Fruit fly (Drosophila melanogaster) whole organism, embryonic: ENCODE measurements around the gene CG43731.

ENCODE experiments used
- CG10267 ChIP-seq: fragments of 200-800 bp; sonication (Bioruptor generic); optimal IDR thresholded peaks from 2 replicates; lab custom pipeline; 2018; ENCODE audit warnings: missing biosample characterization, mild to moderate bottlenecking, missing genetic modification characterization, moderate library complexity
- CG11504 ChIP-seq: fragments of 200-800 bp; sonication (Bioruptor generic); optimal IDR thresholded peaks from 3 replicates; lab custom pipeline; 2019; ENCODE audit warnings: missing biosample characterization, mild to moderate bottlenecking, missing genetic modification characterization, moderate library complexity
- CG12769 ChIP-seq: fragments of 200-800 bp; sonication (Bioruptor generic); optimal IDR thresholded peaks from 2 replicates; lab custom pipeline; 2019; ENCODE audit warnings: missing biosample characterization, mild to moderate bottlenecking, missing genetic modification characterization, moderate library complexity
- CG13296 ChIP-seq: fragments of 200-800 bp; sonication (Bioruptor generic); optimal IDR thresholded peaks from 3 replicates; lab custom pipeline; 2018; ENCODE audit warnings: missing biosample characterization, mild to moderate bottlenecking, missing genetic modification characterization
- CG1602 ChIP-seq: fragments of 200-800 bp; sonication (Bioruptor generic); optimal IDR thresholded peaks from 3 replicates; lab custom pipeline; 2016; ENCODE audit warnings: missing biosample characterization, missing genetic modification characterization
- CG1647 ChIP-seq: fragments of 200-800 bp; sonication (Bioruptor generic); optimal IDR thresholded peaks from 3 replicates; lab custom pipeline; 2016; ENCODE audit warnings: missing biosample characterization, missing genetic modification characterization
- CG17186 ChIP-seq: fragments of 200-800 bp; sonication (Bioruptor generic); optimal IDR thresholded peaks from 3 replicates; lab custom pipeline; 2017; ENCODE audit warnings: missing biosample characterization, missing genetic modification reagents, missing genetic modification characterization
- CG2199 ChIP-seq: fragments of 200-800 bp; sonication (Bioruptor generic); IDR thresholded peaks from 3 replicates; pipeline ENCODE4 v1.3.6; 2022; ENCODE audit warnings: missing biosample characterization, missing genetic modification characterization
- CG30020 ChIP-seq: fragments of 200-800 bp; optimal IDR thresholded peaks from 2 replicates; lab custom pipeline; 2019; ENCODE audit warnings: missing biosample characterization, mild to moderate bottlenecking, missing genetic modification characterization, moderate library complexity
- CG31388 ChIP-seq: fragments of 200-800 bp; sonication (Bioruptor generic); optimal IDR thresholded peaks from 2 replicates; lab custom pipeline; 2016; ENCODE audit warnings: missing biosample characterization, missing genetic modification characterization
- CG34422 ChIP-seq: fragments of 200-800 bp; sonication (Bioruptor generic); IDR thresholded peaks from 3 replicates; pipeline ENCODE4 v1.3.6; 2022; ENCODE audit warnings: missing biosample characterization, missing genetic modification characterization
- CG3838 ChIP-seq: fragments of 200-800 bp; sonication (Bioruptor generic); optimal IDR thresholded peaks from 3 replicates; lab custom pipeline; 2016; ENCODE audit warnings: missing biosample characterization, missing genetic modification characterization
- CG42726 ChIP-seq: fragments of 200-800 bp; sonication (Bioruptor generic); IDR thresholded peaks from 2 replicates; pipeline ENCODE4 v1.3.6; 2022; ENCODE audit warnings: missing biosample characterization, missing genetic modification characterization; ENCODE audit not compliant: partially characterized antibody
- CG7556 ChIP-seq: fragments of 200-800 bp; sonication (Bioruptor generic); optimal IDR thresholded peaks from 2 replicates; lab custom pipeline; 2017; ENCODE audit warnings: missing biosample characterization, mild to moderate bottlenecking, missing genetic modification characterization
- CG8281 ChIP-seq: fragments of 200-800 bp; sonication (Bioruptor generic); optimal IDR thresholded peaks from 2 replicates; lab custom pipeline; 2018; ENCODE audit warnings: missing biosample characterization, mild to moderate bottlenecking, missing genetic modification characterization, moderate library complexity
- CG9797 ChIP-seq: fragments of 200-800 bp; sonication (Bioruptor generic); optimal IDR thresholded peaks from 3 replicates; lab custom pipeline; 2018; ENCODE audit warnings: missing biosample characterization, mild to moderate bottlenecking, missing genetic modification characterization
- CG9876 ChIP-seq: fragments of 200-800 bp; sonication (Bioruptor generic); optimal IDR thresholded peaks from 2 replicates; lab custom pipeline; 2016; ENCODE audit warnings: missing biosample characterization, missing genetic modification characterization
- CTCF ChIP-seq: fragments of 200-800 bp; sonication (Bioruptor generic); optimal IDR thresholded peaks from 2 replicates; lab custom pipeline; 2017; ENCODE audit warnings: missing biosample characterization, mild to moderate bottlenecking, missing genetic modification characterization, moderate library complexity
- CkIIα-i1 ChIP-seq: fragments of 200-800 bp; sonication (Bioruptor generic); IDR thresholded peaks from 2 replicates; pipeline ENCODE4 v1.3.6; 2022; ENCODE audit warnings: missing biosample characterization, missing genetic modification characterization
- CoRest ChIP-seq: fragments of 200-800 bp; sonication (Bioruptor generic); optimal IDR thresholded peaks from 3 replicates; lab custom pipeline; 2018; ENCODE audit warnings: missing biosample characterization, mild to moderate bottlenecking, missing genetic modification characterization, moderate library complexity
- CrebB ChIP-seq: fragments of 200-800 bp; sonication (Bioruptor generic); optimal IDR thresholded peaks from 3 replicates; lab custom pipeline; 2018; ENCODE audit warnings: missing biosample characterization, mild to moderate bottlenecking, missing genetic modification characterization
- D19B ChIP-seq: fragments of 200-800 bp; sonication (Bioruptor generic); optimal IDR thresholded peaks from 2 replicates; lab custom pipeline; 2017; ENCODE audit warnings: missing biosample characterization, mild to moderate bottlenecking, missing genetic modification characterization
- E2f2 ChIP-seq: fragments of 200-800 bp; sonication (Bioruptor generic); IDR thresholded peaks from 2 replicates; pipeline ENCODE4 v1.3.6; 2022; ENCODE audit warnings: missing biosample characterization, missing genetic modification characterization
- Fer1 ChIP-seq: fragments of 200-800 bp; sonication (Bioruptor generic); optimal IDR thresholded peaks from 2 replicates; lab custom pipeline; 2017; ENCODE audit warnings: missing biosample characterization, mild to moderate bottlenecking, missing genetic modification characterization
- Max ChIP-seq: fragments of 200-800 bp; sonication (Bioruptor generic); optimal IDR thresholded peaks from 2 replicates; lab custom pipeline; 2016; ENCODE audit warnings: missing biosample characterization, mild to moderate bottlenecking, missing genetic modification characterization
- Myb ChIP-seq: fragments of 200-800 bp; sonication (Bioruptor generic); optimal IDR thresholded peaks from 2 replicates; lab custom pipeline; 2016; ENCODE audit warnings: missing biosample characterization, missing genetic modification characterization
- Nf-YC ChIP-seq: fragments of 200-800 bp; optimal IDR thresholded peaks from 3 replicates; lab custom pipeline; 2019; ENCODE audit warnings: missing biosample characterization, mild to moderate bottlenecking, missing genetic modification characterization, moderate library complexity
- Ptx1 ChIP-seq: fragments of 200-800 bp; sonication (Bioruptor generic); IDR thresholded peaks from 2 replicates; pipeline ENCODE4 v1.3.6; 2022; ENCODE audit warnings: missing biosample characterization, missing genetic modification characterization
- Sin3A ChIP-seq: fragments of >200 bp; optimal IDR thresholded peaks from 2 replicates; lab custom pipeline; 2018
- Sox102F ChIP-seq: fragments of 200-800 bp; sonication (Bioruptor generic); optimal IDR thresholded peaks from 2 replicates; lab custom pipeline; 2018; ENCODE audit warnings: missing biosample characterization, mild to moderate bottlenecking, missing genetic modification characterization, moderate library complexity
- Taf1 ChIP-seq: fragments of 200-800 bp; sonication (Bioruptor generic); IDR thresholded peaks from 2 replicates; pipeline ENCODE4 v1.3.6; 2022; ENCODE audit warnings: missing biosample characterization, missing genetic modification characterization
- Tbp ChIP-seq: fragments of >200 bp; optimal IDR thresholded peaks from 2 replicates; lab custom pipeline; 2018; ENCODE audit warnings: missing biosample characterization, missing genetic modification characterization
- dm ChIP-seq: fragments of 200-800 bp; sonication (Bioruptor generic); optimal IDR thresholded peaks from 3 replicates; lab custom pipeline; 2016; ENCODE audit warnings: missing biosample characterization, missing genetic modification characterization
- esg ChIP-seq: fragments of 200-800 bp; sonication (Bioruptor generic); conservative IDR thresholded peaks from 2 replicates; pipeline ENCODE4 v1.3.6; 2022; ENCODE audit warnings: missing biosample characterization, missing genetic modification characterization
- gem ChIP-seq: fragments of 200-800 bp; sonication (Bioruptor generic); optimal IDR thresholded peaks from 2 replicates; lab custom pipeline; 2019; ENCODE audit warnings: missing biosample characterization, mild to moderate bottlenecking, missing genetic modification characterization, moderate library complexity
- h ChIP-seq: fragments of >200 bp; optimal IDR thresholded peaks from 2 replicates; lab custom pipeline; 2017
- hth ChIP-seq: fragments of >200 bp; optimal IDR thresholded peaks from 2 replicates; lab custom pipeline; 2017; ENCODE audit warnings: inconsistent platforms
- insv ChIP-seq, 2 experiments: fragments of 200-800 bp; sonication (Bioruptor generic); optimal IDR thresholded peaks; 3 replicates each; lab custom pipeline; 2016 to 2018; ENCODE audit warnings: missing biosample characterization in 2 of 2, missing genetic modification characterization in 2 of 2
- klu ChIP-seq: fragments of 200-800 bp; sonication (Bioruptor generic); IDR thresholded peaks from 2 replicates; pipeline ENCODE4 v1.3.6; 2022; ENCODE audit warnings: missing biosample characterization, missing genetic modification characterization
- knrl ChIP-seq: fragments of 200-800 bp; sonication (Bioruptor generic); IDR thresholded peaks from 3 replicates; pipeline ENCODE4 v1.3.6; 2022; ENCODE audit warnings: missing biosample characterization, missing genetic modification characterization; ENCODE audit not compliant: partially characterized antibody
- nmo ChIP-seq: fragments of 200-800 bp; sonication (Bioruptor generic); optimal IDR thresholded peaks from 2 replicates; lab custom pipeline; 2018; ENCODE audit warnings: missing biosample characterization, mild to moderate bottlenecking, missing genetic modification characterization, moderate library complexity
- pan ChIP-seq, 4 experiments: fragments of >200 bp in 3 of 4; fragments of 200-800 bp in 1 of 4; sonication (Bioruptor generic) in 1 of 4; optimal IDR thresholded peaks in 3 of 4; IDR thresholded peaks in 1 of 4; 2 replicates each; pipeline versions ENCODE4 v1.3.6 to Lab custom; 2017 to 2022; ENCODE audit warnings: missing biosample characterization in 2 of 4, missing genetic modification characterization in 2 of 4, mixed read lengths in 1 of 4
- pfk ChIP-seq: fragments of 200-800 bp; sonication (Bioruptor generic); optimal IDR thresholded peaks from 2 replicates; lab custom pipeline; 2018; ENCODE audit warnings: missing biosample characterization, mild to moderate bottlenecking, missing genetic modification characterization, moderate library complexity
- pnt ChIP-seq: fragments of 200-800 bp; sonication (Bioruptor generic); optimal IDR thresholded peaks from 3 replicates; lab custom pipeline; 2016; ENCODE audit warnings: missing biosample characterization, missing genetic modification characterization
- ro ChIP-seq: fragments of 200-800 bp; sonication (Bioruptor generic); IDR thresholded peaks from 2 replicates; pipeline ENCODE4 v1.3.6; 2022; ENCODE audit warnings: missing biosample characterization, missing genetic modification characterization
- salm ChIP-seq: fragments of 200-800 bp; sonication (Bioruptor generic); optimal IDR thresholded peaks from 2 replicates; lab custom pipeline; 2018; ENCODE audit warnings: missing biosample characterization, mild to moderate bottlenecking, missing genetic modification characterization
- sqz ChIP-seq: fragments of 200-800 bp; sonication (Bioruptor generic); optimal IDR thresholded peaks from 3 replicates; lab custom pipeline; 2018; ENCODE audit warnings: missing biosample characterization, mild to moderate bottlenecking, missing genetic modification characterization
- sug ChIP-seq: fragments of 200-800 bp; optimal IDR thresholded peaks from 2 replicates; lab custom pipeline; 2019; ENCODE audit warnings: missing biosample characterization, mild to moderate bottlenecking, missing genetic modification characterization, moderate library complexity
- tx ChIP-seq: fragments of 200-800 bp; sonication (Bioruptor generic); optimal IDR thresholded peaks from 2 replicates; lab custom pipeline; 2016; ENCODE audit warnings: missing biosample characterization, missing genetic modification characterization
- zen ChIP-seq: fragments of 200-800 bp; sonication (Bioruptor generic); optimal IDR thresholded peaks from 3 replicates; lab custom pipeline; 2018; ENCODE audit warnings: missing biosample characterization, mild to moderate bottlenecking, missing genetic modification characterization, moderate library complexity
- zfh1 ChIP-seq: fragments of 200-800 bp; sonication (Bioruptor generic); IDR thresholded peaks from 3 replicates; pipeline ENCODE4 v1.3.6; 2022; ENCODE audit warnings: missing biosample characterization, missing genetic modification characterization

CG43731 gene

DNA sequence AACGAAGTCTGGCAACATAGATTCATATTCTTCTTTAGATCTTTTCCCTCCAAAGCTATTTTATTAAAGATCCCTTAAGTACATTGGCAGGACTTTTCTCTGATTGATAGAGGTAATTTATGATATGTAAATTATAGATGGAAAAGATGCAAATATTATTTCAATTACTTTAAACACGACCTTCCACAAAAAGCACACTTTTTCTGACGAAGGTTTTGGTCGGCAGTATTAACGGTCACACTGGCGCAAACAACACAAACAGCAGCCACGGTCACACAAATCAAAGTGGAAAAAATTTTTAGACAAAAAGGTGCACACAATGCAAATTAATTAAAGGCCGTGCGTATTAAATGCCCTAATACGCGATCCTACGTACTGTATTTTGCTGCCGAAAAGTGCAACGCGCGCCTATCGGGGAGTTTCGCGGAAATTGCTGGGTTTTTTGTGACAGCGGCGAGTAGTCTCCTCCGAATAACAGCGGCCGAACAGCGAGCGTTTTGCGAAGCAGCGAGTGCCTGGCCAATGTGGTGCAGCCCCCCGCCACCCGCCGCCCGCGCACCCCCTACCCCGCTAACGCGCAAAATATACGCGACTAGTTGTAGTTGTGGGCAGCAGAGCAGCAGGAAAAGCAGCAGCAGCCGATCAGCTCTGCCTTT, 47.9 kb upstream of the CG43731 start, which contains the start of gene CG10492 (continued):
- TF ChIP-seq zfh1 (GFP tag; lab: Robert Waterston, UW) (no peak), CG13296 (no peak), CG7556 (GFP tag; lab: Kevin White, UChicago) (no peak), CG1602 (GFP tag; lab: Kevin White, UChicago) (no peak), CG34422 (GFP tag; lab: Robert Waterston, UW) (peak; percentile 83), ro (no peak), Taf1 (GFP tag; lab: Robert Waterston, UW) (no peak), tx (no peak), zen (tag; lab: Kevin White, UChicago) (peak; percentile 14), pnt (no peak), klu (GFP tag; lab: Robert Waterston, UW) (peak; percentile 39; the same call in 1 of the 2 replicates), CkIIα-i1 (GFP tag; lab: Robert Waterston, UW) (no peak), Sox102F (GFP tag; lab: Kevin White, UChicago) (no peak), CG30020 (tag; lab: Kevin White, UChicago) (peak; percentile 49), CG1647 (GFP tag; lab: Kevin White, UChicago) (no peak), CG12769 (no peak), Ptx1 (no peak), Myb (GFP tag; lab: Kevin White, UChicago) (peak; percentile 53), Fer1 (GFP tag; lab: Kevin White, UChicago) (peak; percentile 24), nmo (peak; percentile 45), CrebB (peak; percentile 36), Nf-YC (tag; lab: Kevin White, UChicago) (peak; percentile 44), CG9797 (GFP tag; lab: Kevin White, UChicago) (peak; percentile 92), CG31388 (GFP tag; lab: Kevin White, UChicago) (no peak), salm (no peak), sug (tag; lab: Kevin White, UChicago) (peak; percentile 49), CG3838 (GFP tag; lab: Kevin White, UChicago) (no peak), CG11504 (tag; lab: Kevin White, UChicago) (peak; percentile 26), h (no peak), CG42726 (0 out of 2 replicates have a peak, but pooled peaks have one; percentile 21), gem (tag; lab: Kevin White, UChicago) (no peak), CG8281 (tag; lab: Kevin White, UChicago) (no peak), CG17186 (GFP tag; lab: Kevin White, UChicago) (peak; percentile 31), knrl (GFP tag; lab: Robert Waterston, UW) (0 out of 3 replicates have a peak, but pooled peaks have one; percentile 33), sqz (GFP tag; lab: Kevin White, UChicago) (no peak), hth (lab: Kevin White, UChicago) (no peak), Sin3A (peak; percentile 88), pfk (GFP tag; lab: Kevin White, UChicago) (no peak), CG2199 (0 out of 3 replicates have a peak, but pooled peaks have one; percentile 15), Max (GFP tag; lab: Kevin White, UChicago) (peak; percentile 32), CG9876 (GFP tag; lab: Kevin White, UChicago) (no peak), esg (no peak), D19B (GFP tag; lab: Kevin White, UChicago) (no peak), E2f2 (peak; percentile 94), dm (GFP tag; lab: Kevin White, UChicago) (peak; percentile 60), pan (optimal IDR thresholded peaks at IDR 0.05; lab: Kevin White, UChicago) (no peak), pan (GFP tag; optimal IDR thresholded peaks at IDR 0.05 in 1 of 2, IDR thresholded peaks at IDR 0.05 in 1 of 2) (no peak), CoRest (tag; lab: Kevin White, UChicago) (peak; percentile 42), CTCF (GFP tag; lab: Kevin White, UChicago) (peak; percentile 37), insv (GFP tag; optimal IDR thresholded peaks at IDR 0.05; lab: Kevin White, UChicago) (peak in 1 of 2 experiments; percentile 32), CG10267 (tag; lab: Kevin White, UChicago) (peak; percentile 66), Tbp (GFP tag; lab: Kevin White, UChicago) (no peak)
